Fruit fly (Drosophila melanogaster): Measurements from ENCODE around the gene CG34461.

DNA sequence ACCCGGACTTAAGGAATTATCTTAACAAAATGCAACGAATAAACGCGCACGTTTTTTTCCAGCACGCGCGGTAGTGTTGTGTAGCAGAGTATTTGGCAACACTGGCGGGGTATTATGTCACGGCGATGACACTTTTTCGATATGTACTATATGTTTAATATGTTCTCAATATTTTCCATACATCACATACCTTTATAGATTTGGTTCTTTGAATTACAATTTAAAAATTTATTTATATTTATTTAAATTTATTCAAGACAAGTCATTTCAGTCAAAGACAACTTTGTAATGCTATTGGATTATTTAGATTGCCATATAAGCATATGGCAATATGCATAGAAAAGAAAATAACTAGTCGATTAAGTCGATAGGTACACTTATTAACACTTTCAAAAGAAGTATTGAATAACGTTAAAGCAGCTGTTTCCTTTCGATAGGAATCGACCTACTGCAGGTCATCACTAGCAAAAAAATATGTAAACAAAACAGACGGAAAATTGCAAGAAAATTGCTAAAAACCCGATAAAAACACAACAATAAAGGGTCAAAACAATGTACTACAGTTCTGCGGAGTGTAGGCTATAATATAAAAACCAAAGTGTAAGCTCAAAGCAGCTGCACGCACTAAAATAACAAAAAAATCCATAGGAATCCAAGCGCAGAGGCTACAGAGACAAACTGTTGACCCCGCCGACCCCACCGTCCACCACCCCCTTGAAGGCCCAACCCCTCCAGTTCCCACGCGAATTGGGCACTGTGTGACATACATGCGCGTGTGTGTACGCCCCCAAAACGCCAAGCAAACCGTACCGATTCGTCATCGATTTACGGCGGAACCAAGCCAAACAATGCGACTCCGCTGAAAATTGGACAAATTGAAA is 20.7 kb downstream of the CG34461 start, which contains the start of the genes CG7182 and GAPcenA:
- TF ChIP-seq EcR (GFP tag; optimal IDR thresholded peaks at IDR 0.05) (peak; percentile 85), CG17806 (tag; optimal IDR thresholded peaks at IDR 0.05) (peak; percentile 63), Snoo (tag; optimal IDR thresholded peaks at IDR 0.05) (peak; percentile 76), gl (tag; optimal IDR thresholded peaks at IDR 0.05) (no peak)

All from whole organism, pupa.